Fruit fly (Drosophila melanogaster): ENCODE measurements around the gene CG32500.

DNA sequence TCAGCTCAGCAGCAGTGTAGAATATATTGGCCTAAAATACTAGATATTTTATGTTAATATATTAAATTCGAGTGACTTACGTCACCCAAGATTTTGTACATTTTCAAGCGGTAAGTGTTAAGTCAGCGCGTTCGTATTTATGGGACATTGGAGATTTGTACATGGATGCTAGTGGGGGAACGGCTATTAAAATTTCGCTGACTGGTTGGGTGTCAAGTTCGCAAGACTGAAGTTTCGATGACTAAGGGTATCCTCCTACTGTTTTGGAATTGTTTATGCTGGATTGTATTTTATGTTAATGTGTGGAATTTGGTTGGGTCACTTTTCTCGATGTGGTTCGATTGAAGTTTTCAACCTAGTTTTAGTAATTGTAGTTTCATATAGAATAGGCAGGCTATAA, 8.7 kb upstream of the CG32500 start:
- TF ChIP-seq psq (optimal IDR thresholded peaks at IDR 0.05) = no peak
- no peak for TF ChIP-seq Myc (optimal IDR thresholded peaks at IDR 0.05)
- no peak for TF ChIP-seq insv (optimal IDR thresholded peaks at IDR 0.05)

Measured in Kc167 (cell line).